Worm (Caenorhabditis elegans): ENCODE data around the gene F52H3.6.

F52H3.6 gene

DNA sequence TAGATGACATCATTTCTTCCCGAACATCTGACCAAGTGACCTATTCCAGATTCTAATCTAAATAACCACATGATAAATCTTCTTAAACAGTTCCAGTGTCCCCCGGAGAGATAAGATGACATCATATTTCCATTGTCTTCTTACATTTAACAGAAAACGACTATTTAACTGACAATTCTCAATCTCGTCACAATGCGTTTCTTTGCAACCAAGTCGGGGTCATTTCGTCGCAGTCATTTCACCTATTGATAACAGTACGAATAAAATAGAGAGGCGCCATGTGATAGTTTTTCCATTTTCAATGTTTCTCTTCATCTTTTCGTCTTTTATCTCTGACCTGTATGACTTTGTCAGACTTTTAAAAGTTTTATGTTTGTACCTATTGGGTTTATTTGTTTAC, 822 bp upstream of the F52H3.6 start (continued):
- no peak for TF ChIP-seq hpl-2 (GFP tag; optimal IDR thresholded peaks at IDR 0.05)
- TF ChIP-seq nhr-11 (tag; optimal IDR thresholded peaks at IDR 0.05): no peak
- TF ChIP-seq snu-23 (GFP tag; optimal IDR thresholded peaks at IDR 0.05): peak; percentile 59
- peak; percentile 90 for TF ChIP-seq nhr-85 (tag)
- TF ChIP-seq ceh-82 (tag; optimal IDR thresholded peaks at IDR 0.05): no peak
- TF ChIP-seq lin-14 (GFP tag; optimal IDR thresholded peaks at IDR 0.05): peak; percentile 73
- TF ChIP-seq blmp-1 (tag; optimal IDR thresholded peaks at IDR 0.05): peak; percentile 84
- TF ChIP-seq efl-1 (optimal IDR thresholded peaks at IDR 0.05): no peak
- no peak for TF ChIP-seq efl-1 (GFP tag; optimal IDR thresholded peaks at IDR 0.05 in 1 of 2)
- TF ChIP-seq elt-2 (tag; optimal IDR thresholded peaks at IDR 0.05): peak; percentile 53
- TF ChIP-seq ets-5 (GFP tag; IDR thresholded peaks at IDR 0.05): no peak
- no peak for TF ChIP-seq sptf-1 (tag; optimal IDR thresholded peaks at IDR 0.05)
- no peak for TF ChIP-seq lin-39 (tag; optimal IDR thresholded peaks at IDR 0.05)
- TF ChIP-seq nhr-71 (tag; optimal IDR thresholded peaks at IDR 0.05): peak; percentile 60
- TF ChIP-seq unc-130 (tag; optimal IDR thresholded peaks at IDR 0.05): no peak
- TF ChIP-seq aha-1 (tag; optimal IDR thresholded peaks at IDR 0.05): no peak
- peak in 1 of 2 experiments; percentile 57 for TF ChIP-seq lin-35 (GFP tag; optimal IDR thresholded peaks at IDR 0.05)
- TF ChIP-seq ces-1 (GFP tag; optimal IDR thresholded peaks at IDR 0.05): no peak
- peak; percentile 32; the same call in 1 of the 2 replicates for TF ChIP-seq nhr-19 (GFP tag; conservative IDR thresholded peaks at IDR 0.05)
- no peak for TF ChIP-seq ceh-8 (GFP tag; optimal IDR thresholded peaks at IDR 0.05)

DNA sequence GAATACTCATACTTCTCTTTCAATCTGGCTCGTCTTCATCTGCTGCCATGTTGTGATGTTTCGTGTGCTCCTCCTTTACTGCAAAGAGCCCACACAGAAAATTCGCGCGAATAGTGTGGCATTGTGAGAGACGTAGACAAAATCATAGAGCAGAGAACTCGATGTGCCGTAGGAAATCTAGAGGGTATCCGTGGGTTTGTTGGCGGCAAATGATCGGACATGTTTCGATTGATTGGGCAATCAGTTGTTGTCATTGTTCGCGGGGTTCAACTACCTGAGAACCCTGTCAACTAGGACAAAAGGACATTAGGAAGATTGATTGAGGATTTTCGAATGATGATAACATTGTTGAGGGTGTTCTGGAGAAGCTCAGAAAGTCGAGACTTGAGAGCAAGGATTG, 3.2 kb downstream of the F52H3.6 start:
- peak; percentile 52 for TF ChIP-seq pag-3 (tag; optimal IDR thresholded peaks at IDR 0.05; ENCODE audit: borderline replicate concordance, insufficient read depth)
- peak; percentile 24 for TF ChIP-seq dsc-1 (tag; optimal IDR thresholded peaks at IDR 0.05)
- TF ChIP-seq nhr-12 (tag; optimal IDR thresholded peaks at IDR 0.05): no peak
- TF ChIP-seq pax-3 (tag; optimal IDR thresholded peaks at IDR 0.05): no peak
- no peak for TF ChIP-seq sox-4 (tag; optimal IDR thresholded peaks at IDR 0.05)
- no peak for TF ChIP-seq dpl-1 (GFP tag; optimal IDR thresholded peaks at IDR 0.05)
- peak; percentile 65 for TF ChIP-seq lin-14 (GFP tag; optimal IDR thresholded peaks at IDR 0.05)
- no peak for TF ChIP-seq jun-1 (tag; optimal IDR thresholded peaks at IDR 0.05)
- peak in 1 of 2 experiments; percentile 6 for TF ChIP-seq lsy-2 (tag; optimal IDR thresholded peaks at IDR 0.05)
- no peak for TF ChIP-seq zag-1 (tag; optimal IDR thresholded peaks at IDR 0.05)
- TF ChIP-seq ets-5 (GFP tag; IDR thresholded peaks at IDR 0.05): no peak
- TF ChIP-seq egl-27 (tag; optimal IDR thresholded peaks at IDR 0.05): no peak
- TF ChIP-seq nhr-71 (tag; optimal IDR thresholded peaks at IDR 0.05): peak; percentile 4
- peak; percentile 27 for TF ChIP-seq rnt-1 (tag; optimal IDR thresholded peaks at IDR 0.05)

DNA sequence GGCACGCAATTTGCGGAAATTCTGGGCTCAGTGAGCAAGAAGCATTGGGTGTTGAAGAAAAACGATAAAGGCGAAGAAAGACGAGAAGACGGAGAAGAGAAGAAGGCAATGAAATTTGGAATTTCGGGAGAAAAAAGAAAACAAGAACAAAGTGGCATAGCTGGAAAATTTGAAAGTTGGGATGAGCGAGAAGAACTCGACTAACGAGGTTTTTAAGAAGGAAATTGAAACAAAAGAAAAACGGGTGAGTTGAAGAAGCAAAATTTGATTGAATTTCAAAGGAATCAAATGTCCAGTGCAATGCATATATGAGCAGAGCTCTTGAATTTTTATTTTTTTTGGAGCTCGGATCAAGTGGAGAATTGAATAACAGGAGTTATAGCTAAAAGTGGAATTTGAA, 6.5 kb downstream of the F52H3.6 start:
- TF ChIP-seq fkh-10 (GFP tag; optimal IDR thresholded peaks at IDR 0.05) (peak; percentile 82), lsy-2 (tag; optimal IDR thresholded peaks at IDR 0.05) (no peak), lin-14 (GFP tag; optimal IDR thresholded peaks at IDR 0.05) (peak; percentile 31)

DNA sequence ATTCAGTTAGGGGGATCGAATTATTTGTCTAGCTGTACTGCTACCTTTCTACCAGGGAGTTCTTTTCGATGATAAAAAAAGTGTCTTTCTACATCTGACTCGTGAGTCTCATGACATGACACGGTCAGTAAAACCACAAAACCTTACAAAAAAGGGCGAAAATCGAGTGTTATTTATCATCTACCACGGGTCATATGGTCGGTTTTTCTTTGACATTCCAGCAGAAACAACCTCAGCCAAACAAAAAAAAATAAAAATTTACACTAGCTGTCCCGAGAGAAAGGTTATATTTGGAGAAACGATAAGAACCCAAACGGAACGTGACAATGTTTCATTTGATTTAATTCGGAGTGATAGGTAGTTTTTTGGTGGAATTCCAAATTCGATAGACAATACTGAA, 8.6 kb downstream of the F52H3.6 start:
- TF ChIP-seq mdl-1 (tag; optimal IDR thresholded peaks at IDR 0.05): peak in 1 of 2 experiments; percentile 60
- no peak for TF ChIP-seq nhr-11 (tag; optimal IDR thresholded peaks at IDR 0.05)
- no peak for TF ChIP-seq jun-1 (tag; optimal IDR thresholded peaks at IDR 0.05)
- peak; percentile 29 for TF ChIP-seq skn-1 (tag; optimal IDR thresholded peaks at IDR 0.05)
- TF ChIP-seq nhr-19 (GFP tag; conservative IDR thresholded peaks at IDR 0.05): no peak
- TF ChIP-seq snu-23 (GFP tag; optimal IDR thresholded peaks at IDR 0.05): peak; percentile 43
- TF ChIP-seq blmp-1 (tag; optimal IDR thresholded peaks at IDR 0.05): peak; percentile 56
- peak; percentile 41 for TF ChIP-seq lin-14 (GFP tag; optimal IDR thresholded peaks at IDR 0.05)
- TF ChIP-seq lsy-2 (tag; optimal IDR thresholded peaks at IDR 0.05): peak in 1 of 2 experiments; percentile 66
- TF ChIP-seq aly-2 (tag; optimal IDR thresholded peaks at IDR 0.05): no peak
- TF ChIP-seq sptf-1 (tag; optimal IDR thresholded peaks at IDR 0.05): no peak
- TF ChIP-seq vab-15 (tag; optimal IDR thresholded peaks at IDR 0.05): no peak
- TF ChIP-seq efl-1 (optimal IDR thresholded peaks at IDR 0.05): no peak
- TF ChIP-seq efl-1 (GFP tag; optimal IDR thresholded peaks at IDR 0.05 in 1 of 2): peak in 1 of 2 experiments; percentile 86
- no peak for TF ChIP-seq rnt-1 (tag; optimal IDR thresholded peaks at IDR 0.05)
- TF ChIP-seq nhr-76 (tag; optimal IDR thresholded peaks at IDR 0.05): no peak
- peak; percentile 45 for TF ChIP-seq tbx-2 (tag; optimal IDR thresholded peaks at IDR 0.05)
- no peak for TF ChIP-seq hpl-2 (GFP tag; optimal IDR thresholded peaks at IDR 0.05)
- no peak for TF ChIP-seq mef-2 (tag; optimal IDR thresholded peaks at IDR 0.05)
- TF ChIP-seq irx-1 (tag; optimal IDR thresholded peaks at IDR 0.05): no peak
- TF ChIP-seq ztf-11 (tag; optimal IDR thresholded peaks at IDR 0.05): no peak
- peak; percentile 64 for TF ChIP-seq nhr-20 (tag; optimal IDR thresholded peaks at IDR 0.05)
- no peak for TF ChIP-seq sox-4 (tag; optimal IDR thresholded peaks at IDR 0.05)
- TF ChIP-seq nhr-77 (tag; optimal IDR thresholded peaks at IDR 0.05): no peak
- TF ChIP-seq nhr-84 (tag; optimal IDR thresholded peaks at IDR 0.05): no peak
- TF ChIP-seq fkh-10 (GFP tag; optimal IDR thresholded peaks at IDR 0.05): no peak
- TF ChIP-seq Y116A8C.19 (tag; optimal IDR thresholded peaks at IDR 0.05; ENCODE audit: borderline replicate concordance): no peak
- no peak for TF ChIP-seq elt-2 (tag; optimal IDR thresholded peaks at IDR 0.05)
- no peak for TF ChIP-seq ceh-88 (GFP tag; IDR thresholded peaks at IDR 0.05)
